Fruit fly (Drosophila melanogaster): Measurements from ENCODE around the gene CG45490.
"Not testable (repeated sequence)": the region's sequence is repeated elsewhere in the genome, so short reads cannot be mapped to it uniquely, and the experiment has no call there.

DNA sequence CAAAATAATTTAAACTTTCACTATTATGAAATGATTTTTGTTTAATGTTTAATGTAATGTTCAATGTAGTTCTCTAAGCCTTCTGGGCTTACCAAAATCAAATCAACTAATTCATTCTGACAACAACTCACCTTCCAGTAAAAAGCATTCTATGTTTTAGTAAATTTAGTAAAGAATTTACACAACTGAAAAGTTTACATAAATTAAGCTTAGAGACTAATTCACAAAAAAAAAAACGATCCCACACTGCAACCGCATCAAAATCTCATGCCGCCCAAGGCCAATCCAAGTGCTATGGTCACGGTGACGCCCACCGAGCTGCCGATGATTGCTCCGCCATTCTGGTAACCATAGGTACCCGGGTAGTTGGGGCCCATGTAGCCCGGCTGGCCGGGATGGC, 4.8 kb upstream of the CG45490 start, which contains the start of gene CG45491:
- not testable (repeated sequence) for TF ChIP-seq psq, Sin3A, ttk, insv (optimal IDR thresholded peaks at IDR 0.05)

Measured in Kc167 (cell line).